Worm (Caenorhabditis elegans) whole organism, late embryonic: Measurements from ENCODE around the gene shw-1.

Experiments used
- ceh-14 ChIP-seq: sonication (generic microtip); optimal IDR thresholded peaks from 2 replicates; lab custom pipeline; 2016; ENCODE audit warnings: missing genotype, missing genetic modification characterization, missing compliant biosample characterization
- che-1 ChIP-seq: sonication (generic microtip); optimal IDR thresholded peaks from 2 replicates; lab custom pipeline; 2016; ENCODE audit warnings: mild to moderate bottlenecking, missing genetic modification characterization, missing compliant biosample characterization
- elt-2 ChIP-seq: sonication (generic microtip); optimal IDR thresholded peaks from 2 replicates; lab custom pipeline; 2016; ENCODE audit warnings: missing genetic modification reagents, missing genetic modification characterization, missing compliant biosample characterization
- elt-4 ChIP-seq: sonication (generic microtip); optimal IDR thresholded peaks from 2 replicates; lab custom pipeline; 2016; ENCODE audit warnings: missing genetic modification characterization, missing compliant biosample characterization
- ets-4 ChIP-seq: sonication (generic microtip); optimal IDR thresholded peaks from 2 replicates; lab custom pipeline; 2016; ENCODE audit warnings: missing genetic modification characterization, missing compliant biosample characterization
- fax-1 ChIP-seq: sonication (generic microtip); optimal IDR thresholded peaks from 2 replicates; lab custom pipeline; 2016; ENCODE audit warnings: missing genotype, missing genetic modification characterization, missing compliant biosample characterization
- fkh-10 ChIP-seq: fragments of 150-350 bp; optimal IDR thresholded peaks from 2 replicates; lab custom pipeline; 2014; ENCODE audit warnings: missing biosample characterization, missing genetic modification reagents, missing genetic modification characterization
- hlh-30 ChIP-seq: sonication (generic microtip); optimal IDR thresholded peaks from 2 replicates; lab custom pipeline; 2017; ENCODE audit warnings: antibody characterized with exemption, missing genetic modification characterization, missing compliant biosample characterization; ENCODE audit not compliant: insufficient read depth
- npax-4 ChIP-seq: sonication (generic microtip); optimal IDR thresholded peaks from 2 replicates; lab custom pipeline; 2016; ENCODE audit warnings: missing genetic modification characterization, missing compliant biosample characterization
- pqm-1 ChIP-seq: sonication (generic microtip); optimal IDR thresholded peaks from 2 replicates; lab custom pipeline; 2016; ENCODE audit warnings: missing genetic modification characterization, missing compliant biosample characterization
- sox-2 ChIP-seq: fragments of 200-800 bp; sonication (Bioruptor generic); IDR thresholded peaks from 2 replicates; pipeline ENCODE4 v1.3.6; 2022; ENCODE audit warnings: missing genetic modification reagents, missing genetic modification characterization, missing compliant biosample characterization
- sox-4 ChIP-seq: sonication (generic microtip); optimal IDR thresholded peaks from 2 replicates; lab custom pipeline; 2017; ENCODE audit warnings: mild to moderate bottlenecking, missing genetic modification characterization, inconsistent platforms, missing compliant biosample characterization
- unc-86 ChIP-seq: sonication (generic microtip); optimal IDR thresholded peaks from 2 replicates; lab custom pipeline; 2016; ENCODE audit warnings: missing genetic modification characterization, missing compliant biosample characterization
- ztf-16 ChIP-seq: sonication (generic microtip); optimal IDR thresholded peaks from 2 replicates; lab custom pipeline; 2017; ENCODE audit warnings: missing genetic modification characterization, missing compliant biosample characterization

- no peak for TF ChIP-seq fkh-10 (GFP tag; lab: Kevin White, UChicago)
- no peak for TF ChIP-seq npax-4
- TF ChIP-seq ets-4 (tag; lab: Kevin White, UChicago): no peak
- TF ChIP-seq elt-2 (tag; lab: Kevin White, UChicago): no peak
- TF ChIP-seq sox-2: no peak
- no peak for TF ChIP-seq sox-4
- TF ChIP-seq fax-1: no peak
- no peak for TF ChIP-seq unc-86
- no peak for TF ChIP-seq hlh-30 (tag; lab: Kevin White, UChicago)
- no peak for TF ChIP-seq ztf-16 (tag; lab: Kevin White, UChicago)
- TF ChIP-seq ceh-14 (tag; lab: Kevin White, UChicago): no peak
- no peak for TF ChIP-seq pqm-1 (tag; lab: Kevin White, UChicago)
- TF ChIP-seq che-1 (tag; lab: Kevin White, UChicago): no peak
- TF ChIP-seq elt-4 (tag; lab: Kevin White, UChicago): no peak
Measured at ce11 chrII:8339108-8339507, 17.8 kb upstream of the shw-1 start.
